Fruit fly (Drosophila melanogaster): ENCODE measurements around the gene PpD3.

Gene PpD3

DNA sequence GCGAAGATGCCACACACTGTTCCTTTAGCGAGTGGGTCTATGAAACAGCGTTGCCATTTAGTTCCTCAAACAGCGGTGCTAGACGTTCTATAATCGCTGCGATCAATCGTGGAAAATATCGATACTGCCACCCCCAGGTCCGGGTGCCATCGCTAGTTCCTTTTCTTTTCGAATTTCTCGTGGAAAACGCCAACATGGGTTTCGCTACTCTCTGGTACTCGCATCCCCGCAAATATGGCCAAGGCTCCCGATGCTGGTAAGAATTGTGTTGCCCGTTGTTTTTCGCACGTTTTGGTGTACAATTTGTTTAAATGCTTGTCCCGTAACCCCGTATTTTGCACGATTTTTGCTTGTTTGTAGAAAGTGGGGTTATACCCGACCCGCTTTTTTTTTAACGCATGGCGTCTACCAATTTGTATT lies 30.3 kb downstream of the PpD3 start, which contains the start of gene RpS29 (continued):
- peak; percentile 82 for TF ChIP-seq HLH4C (GFP tag; IDR thresholded peaks at IDR 0.05; ENCODE audit: partially characterized antibody)
- no peak for TF ChIP-seq TFAM (GFP tag; optimal IDR thresholded peaks at IDR 0.05)
- peak; percentile 78 for TF ChIP-seq pb (GFP tag; optimal IDR thresholded peaks at IDR 0.05)
- peak; percentile 80 for TF ChIP-seq tx (GFP tag; optimal IDR thresholded peaks at IDR 0.05)
- TF ChIP-seq CG12659 (GFP tag; optimal IDR thresholded peaks at IDR 0.05) = peak; percentile 92
- TF ChIP-seq CG5953 (GFP tag; IDR thresholded peaks at IDR 0.05) = peak; percentile 60
- peak; percentile 96 for TF ChIP-seq hbn (GFP tag; IDR thresholded peaks at IDR 0.05; ENCODE audit: partially characterized antibody)
- TF ChIP-seq shn (GFP tag; optimal IDR thresholded peaks at IDR 0.05) = peak; percentile 88
- TF ChIP-seq CG1647 (GFP tag; optimal IDR thresholded peaks at IDR 0.05) = peak; percentile 84
- peak; percentile 90 for TF ChIP-seq sna (GFP tag; IDR thresholded peaks at IDR 0.05; ENCODE audit: partially characterized antibody)
- TF ChIP-seq Trl (optimal IDR thresholded peaks at IDR 0.05) = no peak
- peak; percentile 91 for TF ChIP-seq Trl (GFP tag; optimal IDR thresholded peaks at IDR 0.05)
- TF ChIP-seq ewg (GFP tag; optimal IDR thresholded peaks at IDR 0.05) = peak; percentile 57
- peak; percentile 50 for TF ChIP-seq Hr3 (GFP tag; optimal IDR thresholded peaks at IDR 0.05)
- peak; percentile 71 for TF ChIP-seq Fer3 (tag; optimal IDR thresholded peaks at IDR 0.05)
- TF ChIP-seq Bdp1 (GFP tag; optimal IDR thresholded peaks at IDR 0.05) = peak; percentile 76
- TF ChIP-seq CG7357 (GFP tag; IDR thresholded peaks at IDR 0.05) = no peak
- TF ChIP-seq aop (GFP tag; IDR thresholded peaks at IDR 0.05) = peak; percentile 97
- TF ChIP-seq CG3847 (GFP tag; IDR thresholded peaks at IDR 0.05) = peak; percentile 97
- TF ChIP-seq CG12391 (tag; optimal IDR thresholded peaks at IDR 0.05) = peak; percentile 84
- TF ChIP-seq HLHmδ (GFP tag; optimal IDR thresholded peaks at IDR 0.05) = peak; percentile 54
- peak; percentile 66 for TF ChIP-seq unpg (GFP tag; optimal IDR thresholded peaks at IDR 0.05)
- TF ChIP-seq HLH54F (GFP tag; optimal IDR thresholded peaks at IDR 0.05) = peak; percentile 87
- peak; percentile 58 for TF ChIP-seq Usf (GFP tag; optimal IDR thresholded peaks at IDR 0.05)
- peak; percentile 61; the same call in 2 of the 3 replicates for TF ChIP-seq sr (GFP tag; IDR thresholded peaks at IDR 0.05)
- peak; percentile 69 for TF ChIP-seq az2 (GFP tag; optimal IDR thresholded peaks at IDR 0.05)
- TF ChIP-seq CG2120 (GFP tag; optimal IDR thresholded peaks at IDR 0.05) = peak; percentile 90
- peak; percentile 72 for TF ChIP-seq odd (GFP tag; optimal IDR thresholded peaks at IDR 0.05)
- peak; percentile 79 for TF ChIP-seq CG14014 (GFP tag; IDR thresholded peaks at IDR 0.05)
- TF ChIP-seq Elba2 (GFP tag; optimal IDR thresholded peaks at IDR 0.05) = no peak
- peak; percentile 87 for TF ChIP-seq NfI (GFP tag; optimal IDR thresholded peaks at IDR 0.05)
- TF ChIP-seq nerfin-2 (GFP tag; IDR thresholded peaks at IDR 0.05; ENCODE audit: partially characterized antibody) = peak; percentile 70
- peak; percentile 76 for TF ChIP-seq Max (GFP tag; optimal IDR thresholded peaks at IDR 0.05)
- TF ChIP-seq sd (tag; optimal IDR thresholded peaks at IDR 0.05) = peak; percentile 44
- TF ChIP-seq CG7556 (GFP tag; optimal IDR thresholded peaks at IDR 0.05) = peak; percentile 45
- TF ChIP-seq CG7987 (GFP tag; optimal IDR thresholded peaks at IDR 0.05) = peak; percentile 90
- TF ChIP-seq CG4360 (GFP tag; IDR thresholded peaks at IDR 0.05) = no peak
- TF ChIP-seq CG4404 (GFP tag; IDR thresholded peaks at IDR 0.05) = peak; percentile 46; the same call in 1 of the 2 replicates
- peak; percentile 43 for TF ChIP-seq CG2875 (GFP tag; optimal IDR thresholded peaks at IDR 0.05)
- peak; percentile 84 for TF ChIP-seq zfh1 (GFP tag; IDR thresholded peaks at IDR 0.05)
- no peak for TF ChIP-seq Dip2 (GFP tag; IDR thresholded peaks at IDR 0.05)
- TF ChIP-seq Vsx1 (GFP tag; optimal IDR thresholded peaks at IDR 0.05) = peak; percentile 72
- TF ChIP-seq CG12219 (GFP tag; optimal IDR thresholded peaks at IDR 0.05) = peak; percentile 56
- TF ChIP-seq slp2 (GFP tag; optimal IDR thresholded peaks at IDR 0.05) = peak; percentile 63
- no peak for TF ChIP-seq D (optimal IDR thresholded peaks at IDR 0.05)
- TF ChIP-seq D (GFP tag; optimal IDR thresholded peaks at IDR 0.05) = peak; percentile 60
- no peak for TF ChIP-seq btn (GFP tag; optimal IDR thresholded peaks at IDR 0.05)
- TF ChIP-seq gem (tag; optimal IDR thresholded peaks at IDR 0.05) = peak; percentile 61
- peak; percentile 81 for TF ChIP-seq CG15601 (tag; optimal IDR thresholded peaks at IDR 0.05)
- peak; percentile 54 for TF ChIP-seq CG17385 (GFP tag; optimal IDR thresholded peaks at IDR 0.05)
- TF ChIP-seq Xrp1 (GFP tag; IDR thresholded peaks at IDR 0.05) = peak; percentile 63

All from whole organism, embryonic.